Fruit fly (Drosophila melanogaster) whole organism, pupa: ENCODE results near the gene bys.
A peak's percentile ranks its signal among the peaks of the same experiment; 100 is the strongest.

ENCODE experiments used
- CG10348 ChIP-seq: fragments of 200-800 bp; sonication (Bioruptor generic); IDR thresholded peaks from 2 replicates; pipeline ENCODE4 v1.3.6; 2022; ENCODE audit warnings: missing biosample characterization, missing genetic modification characterization
- CG12605 ChIP-seq: fragments of 200-800 bp; sonication (Bioruptor generic); IDR thresholded peaks from 2 replicates; pipeline ENCODE4 v1.3.6; 2022; ENCODE audit warnings: missing biosample characterization, missing genetic modification characterization
- CG13204 ChIP-seq: fragments of 200-800 bp; sonication (Bioruptor generic); optimal IDR thresholded peaks from 2 replicates; lab custom pipeline; 2018; ENCODE audit warnings: missing biosample characterization, mild to moderate bottlenecking, missing genetic modification characterization, moderate library complexity
- CG14655 ChIP-seq: fragments of 200-800 bp; sonication (Bioruptor generic); optimal IDR thresholded peaks from 3 replicates; lab custom pipeline; 2017; ENCODE audit warnings: mild to moderate bottlenecking, missing biosample characterization, missing genetic modification reagents, missing genetic modification characterization
- CG15710 ChIP-seq: fragments of 200-800 bp; sonication (Bioruptor generic); optimal IDR thresholded peaks from 2 replicates; lab custom pipeline; 2018; ENCODE audit warnings: missing biosample characterization, mild to moderate bottlenecking, missing genetic modification characterization, moderate library complexity
- CG17806 ChIP-seq: fragments of 200-800 bp; sonication (Bioruptor generic); optimal IDR thresholded peaks from 2 replicates; lab custom pipeline; 2018; ENCODE audit warnings: missing biosample characterization, mild to moderate bottlenecking, missing genetic modification characterization, moderate library complexity
- CG32121 ChIP-seq: fragments of 200-800 bp; sonication (Bioruptor generic); IDR thresholded peaks from 2 replicates; pipeline ENCODE4 v1.3.6; 2022; ENCODE audit warnings: missing biosample characterization, missing genetic modification characterization
- CG34367 ChIP-seq: fragments of 200-800 bp; sonication (Bioruptor generic); optimal IDR thresholded peaks from 2 replicates; lab custom pipeline; 2018; ENCODE audit warnings: missing biosample characterization, mild to moderate bottlenecking, missing genetic modification characterization
- CG4496 ChIP-seq: fragments of 200-800 bp; sonication (Bioruptor generic); IDR thresholded peaks from 3 replicates; pipeline ENCODE4 v1.3.6; 2022; ENCODE audit warnings: missing biosample characterization, missing genetic modification characterization
- CG8159 ChIP-seq: fragments of 200-800 bp; sonication (Bioruptor generic); optimal IDR thresholded peaks from 3 replicates; lab custom pipeline; 2018; ENCODE audit warnings: missing biosample characterization, mild to moderate bottlenecking, missing genetic modification characterization, moderate library complexity
- CG8301 ChIP-seq: fragments of 200-800 bp; sonication (Bioruptor generic); optimal IDR thresholded peaks from 2 replicates; lab custom pipeline; 2018; ENCODE audit warnings: missing biosample characterization, mild to moderate bottlenecking, missing genetic modification characterization
- CG9948 ChIP-seq: fragments of 200-800 bp; sonication (Bioruptor generic); optimal IDR thresholded peaks from 2 replicates; lab custom pipeline; 2018; ENCODE audit warnings: missing biosample characterization, mild to moderate bottlenecking, missing genetic modification characterization, moderate library complexity
- D1 ChIP-seq: fragments of 200-800 bp; sonication (Bioruptor generic); optimal IDR thresholded peaks from 2 replicates; lab custom pipeline; 2018; ENCODE audit warnings: missing biosample characterization, mild to moderate bottlenecking, missing genetic modification characterization, moderate library complexity
- EcR ChIP-seq: fragments of 200-800 bp; sonication (Bioruptor generic); optimal IDR thresholded peaks from 3 replicates; lab custom pipeline; 2019; ENCODE audit warnings: missing biosample characterization, missing genetic modification characterization, mild to moderate bottlenecking, moderate library complexity, missing genetic modification reagents
- Ets98B ChIP-seq: fragments of 200-800 bp; sonication (Bioruptor generic); IDR thresholded peaks from 2 replicates; pipeline ENCODE4 v1.3.6; 2022; ENCODE audit warnings: missing biosample characterization, missing genetic modification characterization
- Pif1A ChIP-seq: fragments of 200-800 bp; sonication (Bioruptor generic); optimal IDR thresholded peaks from 3 replicates; lab custom pipeline; 2016; ENCODE audit warnings: missing biosample characterization, missing genetic modification characterization
- Pif1B ChIP-seq: fragments of 200-800 bp; sonication (Bioruptor generic); optimal IDR thresholded peaks from 3 replicates; lab custom pipeline; 2016; ENCODE audit warnings: missing biosample characterization, missing genetic modification characterization
- Snoo ChIP-seq: fragments of 200-800 bp; sonication (Bioruptor generic); optimal IDR thresholded peaks from 3 replicates; lab custom pipeline; 2017; ENCODE audit warnings: missing biosample characterization, mild to moderate bottlenecking, missing genetic modification characterization, inconsistent platforms
- fd96Ca ChIP-seq: fragments of 200-800 bp; sonication (Bioruptor generic); IDR thresholded peaks from 3 replicates; pipeline ENCODE4 v1.3.6; 2022; ENCODE audit warnings: missing biosample characterization, missing genetic modification characterization
- gl ChIP-seq: fragments of 200-800 bp; sonication (Bioruptor generic); optimal IDR thresholded peaks from 2 replicates; lab custom pipeline; 2018; ENCODE audit warnings: missing biosample characterization, mild to moderate bottlenecking, missing genetic modification characterization
- rn ChIP-seq: fragments of 200-800 bp; sonication (Bioruptor generic); IDR thresholded peaks from 2 replicates; pipeline ENCODE4 v1.3.6; 2022; ENCODE audit warnings: missing biosample characterization, missing genetic modification characterization

The bys gene

dm6 chrX:7908239-7909068 lies 6.8 kb downstream of the bys start, which contains the start of the genes dpr14 and spidey:
Gene dpr14, minus strand, starts transcription at chrX:7908286.
Gene spidey, plus strand, starts transcription at chrX:7908931.
- TF ChIP-seq CG15710 (tag; lab: Kevin White, UChicago) (peak; percentile 79), Pif1A (no peak), CG34367 (tag; lab: Kevin White, UChicago) (peak; percentile 75), CG14655 (GFP tag; lab: Kevin White, UChicago) (peak; percentile 85), fd96Ca (GFP tag; lab: Robert Waterston, UW) (peak; percentile 90), CG8301 (tag; lab: Kevin White, UChicago) (peak; percentile 79), Snoo (peak; percentile 56), D1 (tag; lab: Kevin White, UChicago) (no peak), CG4496 (GFP tag; lab: Robert Waterston, UW) (peak; percentile 91), CG8159 (tag; lab: Kevin White, UChicago) (peak; percentile 83), CG32121 (GFP tag; lab: Robert Waterston, UW) (peak; percentile 89), Pif1B (peak; percentile 72), CG10348 (0 out of 2 replicates have a peak, but pooled peaks have one; percentile 31), CG17806 (tag; lab: Kevin White, UChicago) (peak; percentile 74), rn (GFP tag; lab: Robert Waterston, UW) (no peak), EcR (GFP tag; lab: Kevin White, UChicago) (peak; percentile 76), CG12605 (GFP tag; lab: Robert Waterston, UW) (peak; percentile 66), gl (peak; percentile 59), Ets98B (GFP tag; lab: Robert Waterston, UW) (peak; percentile 85), CG9948 (peak; percentile 70), CG13204 (GFP tag; lab: Kevin White, UChicago) (no peak)

- TF ChIP-seq Pif1B (no peak), CG4496 (GFP tag; lab: Robert Waterston, UW) (no peak), CG13204 (GFP tag; lab: Kevin White, UChicago) (no peak), gl (no peak), Ets98B (GFP tag; lab: Robert Waterston, UW) (no peak), Snoo (no peak), Pif1A (no peak), EcR (GFP tag; lab: Kevin White, UChicago) (no peak), CG8301 (tag; lab: Kevin White, UChicago) (no peak), CG34367 (tag; lab: Kevin White, UChicago) (no peak), fd96Ca (GFP tag; lab: Robert Waterston, UW) (no peak), CG15710 (tag; lab: Kevin White, UChicago) (no peak), D1 (tag; lab: Kevin White, UChicago) (no peak)
Observed at dm6 chrX:7909069-7909389, 7.3 kb downstream of the bys start.

- TF ChIP-seq CG10348: no peak
- TF ChIP-seq Pif1A: no peak
- 0 out of 3 replicates have a peak, but pooled peaks have one; percentile 23 for TF ChIP-seq CG4496 (GFP tag; lab: Robert Waterston, UW)
Observed at dm6 chrX:7909482-7909881, 7.8 kb downstream of the bys start.

- TF ChIP-seq CG12605 (GFP tag; lab: Robert Waterston, UW) (no peak), EcR (GFP tag; lab: Kevin White, UChicago) (peak; percentile 4)
- TF ChIP-seq, all 21 proteins: peak for 1
Observed at dm6 chrX:7911983-7912630, 10.4 kb downstream of the bys start, which contains the start of gene snz. Gene snz, plus strand, starts transcription at chrX:7912089.

dm6 chrX:7920081-7920688 lies 18.5 kb downstream of the bys start, which contains the start of the genes hdm and Ykt6:
Gene hdm, minus strand, starts transcription at chrX:7920131.
Gene Ykt6, plus strand, starts transcription at chrX:7920409.
- TF ChIP-seq EcR (GFP tag; lab: Kevin White, UChicago) (peak; percentile 12), fd96Ca (GFP tag; lab: Robert Waterston, UW) (no peak), CG13204 (GFP tag; lab: Kevin White, UChicago) (no peak), CG15710 (tag; lab: Kevin White, UChicago) (peak; percentile 62), CG8301 (tag; lab: Kevin White, UChicago) (peak; percentile 50), CG32121 (GFP tag; lab: Robert Waterston, UW) (peak; percentile 59), Pif1A (no peak), CG17806 (tag; lab: Kevin White, UChicago) (peak; percentile 43), Pif1B (no peak), gl (peak; percentile 42), Ets98B (GFP tag; lab: Robert Waterston, UW) (peak; percentile 64; the same call in 1 of the 2 replicates), CG14655 (GFP tag; lab: Kevin White, UChicago) (no peak), CG9948 (peak; percentile 31), Snoo (peak; percentile 61), D1 (tag; lab: Kevin White, UChicago) (no peak), CG12605 (GFP tag; lab: Robert Waterston, UW) (no peak), rn (GFP tag; lab: Robert Waterston, UW) (no peak), CG4496 (GFP tag; lab: Robert Waterston, UW) (peak; percentile 81; the same call in 2 of the 3 replicates), CG10348 (no peak), CG8159 (tag; lab: Kevin White, UChicago) (no peak), CG34367 (tag; lab: Kevin White, UChicago) (peak; percentile 45)
